Worm (Caenorhabditis elegans) whole organism, early embryonic: Measurements from ENCODE around the gene F26F12.4.

Experiments
- B0310.2 ChIP-seq: sonication (generic microtip); optimal IDR thresholded peaks from 2 replicates; lab custom pipeline; 2016; ENCODE audit warnings: mild to moderate bottlenecking, missing genetic modification characterization, missing compliant biosample characterization
- F13C5.2 ChIP-seq: sonication (generic microtip); optimal IDR thresholded peaks from 2 replicates; lab custom pipeline; 2017; ENCODE audit warnings: mild to moderate bottlenecking, missing genetic modification characterization, inconsistent platforms, missing compliant biosample characterization
- aly-1 ChIP-seq: sonication (generic microtip); optimal IDR thresholded peaks from 2 replicates; lab custom pipeline; 2016; ENCODE audit warnings: missing genetic modification characterization, missing compliant biosample characterization
- ama-1 ChIP-seq: fragments of 150-350 bp; optimal IDR thresholded peaks from 2 replicates; lab custom pipeline; 2014
- ceh-13 ChIP-seq: fragments of 200-800 bp; sonication (Bioruptor generic); optimal IDR thresholded peaks from 2 replicates; lab custom pipeline; 2018; ENCODE audit warnings: mild to moderate bottlenecking, missing genetic modification characterization, missing compliant biosample characterization
- ceh-36 ChIP-seq: sonication (generic microtip); optimal IDR thresholded peaks from 2 replicates; lab custom pipeline; 2016; ENCODE audit warnings: missing genetic modification characterization, inconsistent platforms, missing compliant biosample characterization
- ets-7 ChIP-seq: sonication (generic microtip); optimal IDR thresholded peaks from 2 replicates; lab custom pipeline; 2016; ENCODE audit warnings: missing genotype, missing genetic modification characterization, missing compliant biosample characterization
- flt-1 ChIP-seq: fragments of 200-800 bp; sonication (Bioruptor generic); IDR thresholded peaks from 2 replicates; pipeline ENCODE4 v1.3.6; 2022; ENCODE audit warnings: missing genetic modification characterization, missing compliant biosample characterization
- hmbx-1 ChIP-seq: sonication (generic microtip); optimal IDR thresholded peaks from 2 replicates; lab custom pipeline; 2016; ENCODE audit warnings: mild to moderate bottlenecking, missing genetic modification characterization, missing compliant biosample characterization
- hmg-4 ChIP-seq: fragments of 200-800 bp; sonication (Bioruptor generic); optimal IDR thresholded peaks from 2 replicates; lab custom pipeline; 2018; ENCODE audit warnings: mild to moderate bottlenecking, missing genetic modification characterization, missing compliant biosample characterization
- hnd-1 ChIP-seq: sonication (generic microtip); optimal IDR thresholded peaks from 2 replicates; lab custom pipeline; 2016; ENCODE audit warnings: missing genetic modification characterization, missing compliant biosample characterization
- pes-1 ChIP-seq: fragments of 200-800 bp; sonication (Bioruptor generic); IDR thresholded peaks from 2 replicates; pipeline ENCODE4 v1.3.6; 2022; ENCODE audit warnings: missing genetic modification reagents, missing genetic modification characterization, missing compliant biosample characterization
- scrt-1 ChIP-seq: fragments of 200-800 bp; sonication (Bioruptor generic); IDR thresholded peaks from 2 replicates; pipeline ENCODE4 v1.3.6; 2022; ENCODE audit warnings: missing genetic modification characterization, missing compliant biosample characterization
- sea-1 ChIP-seq: fragments of 200-800 bp; sonication (Bioruptor generic); conservative IDR thresholded peaks from 2 replicates; pipeline ENCODE4 v1.3.6; 2022; ENCODE audit warnings: missing genetic modification characterization, missing compliant biosample characterization
- tbx-11 ChIP-seq: fragments of 200-800 bp; sonication (Bioruptor generic); IDR thresholded peaks from 2 replicates; pipeline ENCODE4 v1.3.6; 2022; ENCODE audit warnings: missing genetic modification characterization, missing compliant biosample characterization
- tbx-37 ChIP-seq: fragments of 200-800 bp; sonication (Bioruptor generic); conservative IDR thresholded peaks from 2 replicates; pipeline ENCODE4 v1.3.6; 2022; ENCODE audit warnings: missing genetic modification reagents, missing genetic modification characterization, missing compliant biosample characterization
- tra-4 ChIP-seq: sonication (generic microtip); optimal IDR thresholded peaks from 2 replicates; lab custom pipeline; 2017; ENCODE audit warnings: missing genetic modification characterization, missing compliant biosample characterization

F26F12.4 gene

ce11 chrV:5869227-5869626 is at the start of gene F26F12.4:
F26F12.4 (minus strand) TSS chrV:5869327.
- TF ChIP-seq sea-1 (GFP tag; lab: Robert Waterston, UW) = no peak
- TF ChIP-seq hmbx-1 (tag; lab: Kevin White, UChicago) = no peak

ce11 chrV:5917707-5918106 is 48.6 kb upstream of the F26F12.4 start, which contains the start of gene lrpr-1:
lrpr-1 (minus strand) TSS chrV:5917891.
- TF ChIP-seq flt-1 (GFP tag; lab: Robert Waterston, UW) (peak; percentile 50; the same call in 1 of the 2 replicates), tbx-37 (GFP tag; lab: Robert Waterston, UW) (peak; percentile 88), B0310.2 (no peak)

- TF ChIP-seq hnd-1 (no peak), aly-1 (no peak), sea-1 (GFP tag; lab: Robert Waterston, UW) (no peak), ceh-36 (no peak), tbx-11 (GFP tag; lab: Robert Waterston, UW) (no peak), hmbx-1 (tag; lab: Kevin White, UChicago) (no peak)
These were observed 47.7 kb upstream of the F26F12.4 start for ce11 chrV:5916862-5917261.

DNA sequence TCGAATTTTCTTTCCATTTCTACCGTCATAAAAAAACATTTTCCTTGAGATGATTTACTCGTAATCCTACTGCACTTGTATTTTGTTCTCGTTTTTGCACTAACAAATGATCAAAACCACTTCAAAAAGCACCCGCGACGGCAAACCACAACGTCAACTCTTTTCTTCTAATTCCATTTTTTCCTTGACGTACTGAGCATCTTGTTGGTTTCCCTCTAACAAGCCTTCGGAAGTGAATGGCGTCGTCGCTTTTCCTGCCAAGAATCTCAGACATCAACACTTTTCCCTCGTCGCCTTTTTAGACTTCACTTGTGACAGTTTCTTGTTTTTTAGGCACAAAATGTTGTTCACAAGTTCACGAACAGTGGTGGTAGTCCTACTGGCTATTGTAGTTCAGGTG is 43.3 kb upstream of the F26F12.4 start, which contains the start of gene C04E6.13:
TSS of gene C04E6.13 (plus strand) at position 301 of the 400 bp plus-strand sequence.
- TF ChIP-seq F13C5.2 (no peak), ets-7 (no peak), hmbx-1 (tag; lab: Kevin White, UChicago) (no peak), B0310.2 (no peak), ceh-36 (no peak), tbx-11 (GFP tag; lab: Robert Waterston, UW) (no peak)

DNA sequence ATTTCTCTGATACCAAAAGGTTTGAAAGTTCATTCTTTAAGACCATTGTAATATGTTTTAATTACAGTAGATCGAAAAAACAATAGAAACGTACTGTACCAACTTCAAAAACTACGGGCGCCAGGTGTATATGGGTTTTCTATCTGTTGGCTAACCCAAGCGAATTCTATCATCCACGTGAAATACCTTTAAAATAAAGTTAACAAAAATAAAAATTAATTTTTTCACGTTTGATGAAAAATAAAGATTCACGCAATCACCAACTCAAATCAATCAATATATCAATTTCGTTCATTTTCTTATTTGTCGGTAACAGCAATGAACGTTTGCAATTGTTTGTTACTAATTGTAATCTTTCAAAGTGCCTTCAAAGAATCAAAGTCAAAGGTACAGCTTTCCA is 38.0 kb upstream of the F26F12.4 start, which contains the start of gene C04E6.4:
TSS of gene C04E6.4 (plus strand) at position 301 of the 400 bp plus-strand sequence.
- no peak for TF ChIP-seq flt-1 (GFP tag; lab: Robert Waterston, UW)
- TF ChIP-seq tbx-11 (GFP tag; lab: Robert Waterston, UW) = no peak
- no peak for TF ChIP-seq scrt-1 (GFP tag; lab: Robert Waterston, UW)
- no peak for TF ChIP-seq aly-1
- TF ChIP-seq pes-1 (GFP tag; lab: Robert Waterston, UW) = no peak
- no peak for TF ChIP-seq sea-1 (GFP tag; lab: Robert Waterston, UW)
- TF ChIP-seq ama-1 (lab: Kevin White, UChicago) = no peak
- TF ChIP-seq hnd-1 = no peak
- TF ChIP-seq B0310.2 = no peak
- no peak for TF ChIP-seq ceh-36
- no peak for TF ChIP-seq ceh-13 (GFP tag; lab: Kevin White, UChicago)
- no peak for TF ChIP-seq F13C5.2
- TF ChIP-seq hmg-4 = no peak
- TF ChIP-seq hmbx-1 (tag; lab: Kevin White, UChicago) = no peak

ce11 chrV:5906252-5906651 is 37.1 kb upstream of the F26F12.4 start, which contains the start of gene srd-15:
srd-15 (minus strand) TSS chrV:5906352.
- TF ChIP-seq hnd-1 = no peak
- TF ChIP-seq B0310.2 = no peak
- no peak for TF ChIP-seq ceh-36
- TF ChIP-seq pes-1 (GFP tag; lab: Robert Waterston, UW) = no peak
- no peak for TF ChIP-seq ets-7
- no peak for TF ChIP-seq aly-1
- no peak for TF ChIP-seq hmg-4
- TF ChIP-seq sea-1 (GFP tag; lab: Robert Waterston, UW) = no peak
- TF ChIP-seq tbx-37 (GFP tag; lab: Robert Waterston, UW) = no peak
- TF ChIP-seq tbx-11 (GFP tag; lab: Robert Waterston, UW) = no peak
- TF ChIP-seq tra-4 = no peak
- no peak for TF ChIP-seq hmbx-1 (tag; lab: Kevin White, UChicago)
- no peak for TF ChIP-seq scrt-1 (GFP tag; lab: Robert Waterston, UW)
- TF ChIP-seq ceh-13 (GFP tag; lab: Kevin White, UChicago) = no peak
- TF ChIP-seq flt-1 (GFP tag; lab: Robert Waterston, UW) = no peak
- no peak for TF ChIP-seq ama-1 (lab: Kevin White, UChicago)

DNA sequence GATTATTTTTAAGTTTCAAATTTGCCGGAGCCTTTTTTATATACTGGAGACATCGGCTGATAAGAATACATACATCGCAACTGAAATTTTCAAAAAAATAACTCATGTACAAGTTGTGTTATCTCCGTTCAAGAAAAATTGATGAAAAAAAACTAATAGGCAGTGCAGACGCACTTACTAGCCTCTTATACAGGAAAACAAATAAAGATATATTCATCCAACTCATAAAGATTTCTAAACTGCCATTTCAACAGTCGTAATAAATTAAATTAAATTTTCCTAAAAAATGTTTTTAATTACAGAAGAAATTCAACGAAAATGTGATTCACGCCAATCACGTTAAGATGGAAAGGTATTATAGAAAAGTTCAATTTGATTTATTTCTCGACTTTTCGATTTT is 32.7 kb upstream of the F26F12.4 start, which contains the start of gene C04E6.5:
TSS of gene C04E6.5 (plus strand) at position 301 of the 400 bp plus-strand sequence.
- no peak for TF ChIP-seq tbx-37 (GFP tag; lab: Robert Waterston, UW)
- TF ChIP-seq tbx-11 (GFP tag; lab: Robert Waterston, UW) = no peak
- no peak for TF ChIP-seq pes-1 (GFP tag; lab: Robert Waterston, UW)
- no peak for TF ChIP-seq scrt-1 (GFP tag; lab: Robert Waterston, UW)
- TF ChIP-seq ceh-13 (GFP tag; lab: Kevin White, UChicago) = no peak
- TF ChIP-seq hnd-1 = no peak
- no peak for TF ChIP-seq tra-4

ce11 chrV:5899940-5900339 is 30.8 kb upstream of the F26F12.4 start, which contains the start of gene srd-16:
srd-16 (minus strand) TSS chrV:5900040.
- no peak for TF ChIP-seq hmg-4
- TF ChIP-seq ama-1 (lab: Kevin White, UChicago) = no peak

DNA sequence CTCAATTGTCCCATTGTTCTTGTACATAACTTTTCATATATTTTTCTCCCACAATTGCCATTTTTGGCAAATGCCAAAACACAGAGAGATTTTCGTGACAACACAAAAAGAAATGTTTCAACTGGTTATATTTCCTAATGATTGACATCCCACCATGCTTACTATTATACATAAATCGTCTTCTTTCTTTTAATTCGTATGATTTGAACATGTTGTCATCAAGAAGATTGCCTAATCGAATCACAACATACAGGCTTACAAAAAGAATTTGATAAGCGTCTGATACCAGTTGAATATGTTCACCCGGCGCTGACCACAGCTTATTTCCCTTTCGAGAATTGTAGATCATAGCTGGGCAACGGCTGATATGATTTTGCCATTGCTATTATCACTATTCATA is 25.9 kb upstream of the F26F12.4 start, which contains the start of gene grd-9:
TSS of gene grd-9 (plus strand) at position 301 of the 400 bp plus-strand sequence.
- TF ChIP-seq scrt-1 (GFP tag; lab: Robert Waterston, UW) (no peak), pes-1 (GFP tag; lab: Robert Waterston, UW) (no peak), F13C5.2 (no peak), tbx-11 (GFP tag; lab: Robert Waterston, UW) (no peak), sea-1 (GFP tag; lab: Robert Waterston, UW) (no peak), B0310.2 (no peak), ceh-36 (no peak)
